Worm (Caenorhabditis elegans): Measurements from ENCODE around the gene tsp-20.

ce11 chrX:12081250-12081649 lies 47.4 kb upstream of the tsp-20 start:
- TF ChIP-seq flt-1 (GFP tag; IDR thresholded peaks at IDR 0.05) (no peak), ref-1 (GFP tag; conservative IDR thresholded peaks at IDR 0.05) (no peak), ztf-23 (GFP tag; IDR thresholded peaks at IDR 0.05) (no peak), klf-2 (GFP tag; conservative IDR thresholded peaks at IDR 0.05) (no peak), ztf-29 (GFP tag; IDR thresholded peaks at IDR 0.05) (no peak), med-1 (GFP tag; optimal IDR thresholded peaks at IDR 0.05; ENCODE audit: insufficient read depth) (no peak), T22C8.4 (GFP tag; IDR thresholded peaks at IDR 0.05) (no peak)
